Fruit fly (Drosophila melanogaster) whole organism, embryonic: ENCODE results near the gene zye.

ENCODE experiments used
- Adf1 ChIP-seq: fragments of 200-800 bp; sonication (Bioruptor generic); IDR thresholded peaks from 2 replicates; pipeline ENCODE4 v1.3.6; 2022; ENCODE audit warnings: missing biosample characterization, missing genetic modification characterization
- BtbVII ChIP-seq: fragments of 200-800 bp; sonication (Bioruptor generic); optimal IDR thresholded peaks from 3 replicates; lab custom pipeline; 2017; ENCODE audit warnings: missing biosample characterization, mild to moderate bottlenecking, missing genetic modification characterization
- C15 ChIP-seq: fragments of 200-800 bp; sonication (Bioruptor generic); IDR thresholded peaks from 3 replicates; pipeline ENCODE4 v1.3.6; 2022; ENCODE audit warnings: missing biosample characterization, missing genetic modification characterization
- CG10462 ChIP-seq: fragments of 200-800 bp; sonication (Bioruptor generic); optimal IDR thresholded peaks from 2 replicates; lab custom pipeline; 2016; ENCODE audit warnings: missing biosample characterization, missing genetic modification characterization
- CG11085 ChIP-seq: fragments of 200-800 bp; sonication (Bioruptor generic); IDR thresholded peaks from 2 replicates; pipeline ENCODE4 v1.3.6; 2022; ENCODE audit warnings: missing biosample characterization, missing genetic modification characterization
- CG11504 ChIP-seq: fragments of 200-800 bp; sonication (Bioruptor generic); optimal IDR thresholded peaks from 3 replicates; lab custom pipeline; 2019; ENCODE audit warnings: missing biosample characterization, mild to moderate bottlenecking, missing genetic modification characterization, moderate library complexity
- CG12155 ChIP-seq: fragments of 200-800 bp; sonication (Bioruptor generic); optimal IDR thresholded peaks from 3 replicates; lab custom pipeline; 2016; ENCODE audit warnings: missing biosample characterization, missing genetic modification characterization
- CG12744 ChIP-seq: fragments of 200-800 bp; sonication (Bioruptor generic); optimal IDR thresholded peaks from 2 replicates; lab custom pipeline; 2016; ENCODE audit warnings: missing biosample characterization, missing genetic modification characterization
- CG13775 ChIP-seq: fragments of 200-800 bp; sonication (Bioruptor generic); optimal IDR thresholded peaks from 3 replicates; lab custom pipeline; 2017; ENCODE audit warnings: missing biosample characterization, mild to moderate bottlenecking, missing genetic modification characterization
- CG15479 ChIP-seq: fragments of 200-800 bp; sonication (Bioruptor generic); optimal IDR thresholded peaks from 3 replicates; lab custom pipeline; 2019; ENCODE audit warnings: missing biosample characterization, mild to moderate bottlenecking, missing genetic modification characterization, moderate library complexity
- CG17568 ChIP-seq: fragments of 200-800 bp; sonication (Bioruptor generic); optimal IDR thresholded peaks from 2 replicates; lab custom pipeline; 2018; ENCODE audit warnings: missing biosample characterization, mild to moderate bottlenecking, missing genetic modification characterization, moderate library complexity
- CG18619 ChIP-seq: fragments of 200-800 bp; sonication (Bioruptor generic); optimal IDR thresholded peaks from 3 replicates; lab custom pipeline; 2017; ENCODE audit warnings: missing biosample characterization, mild to moderate bottlenecking, missing genetic modification characterization
- CG2199 ChIP-seq: fragments of 200-800 bp; sonication (Bioruptor generic); IDR thresholded peaks from 3 replicates; pipeline ENCODE4 v1.3.6; 2022; ENCODE audit warnings: missing biosample characterization, missing genetic modification characterization
- CG42726 ChIP-seq: fragments of 200-800 bp; sonication (Bioruptor generic); IDR thresholded peaks from 2 replicates; pipeline ENCODE4 v1.3.6; 2022; ENCODE audit warnings: missing biosample characterization, missing genetic modification characterization; ENCODE audit not compliant: partially characterized antibody
- CG4730 ChIP-seq: fragments of 200-800 bp; sonication (Bioruptor generic); IDR thresholded peaks from 2 replicates; pipeline ENCODE4 v1.3.6; 2022; ENCODE audit warnings: missing biosample characterization, missing genetic modification characterization
- CG5953 ChIP-seq: fragments of 200-800 bp; sonication (Bioruptor generic); IDR thresholded peaks from 2 replicates; pipeline ENCODE4 v1.3.6; 2022; ENCODE audit warnings: missing biosample characterization, missing genetic modification characterization
- CG6765 ChIP-seq: fragments of 200-800 bp; sonication (Bioruptor generic); optimal IDR thresholded peaks from 3 replicates; lab custom pipeline; 2017; ENCODE audit warnings: missing biosample characterization, mild to moderate bottlenecking, missing genetic modification characterization
- CG8944 ChIP-seq: fragments of 200-800 bp; sonication (Bioruptor generic); optimal IDR thresholded peaks from 3 replicates; lab custom pipeline; 2016; ENCODE audit warnings: missing biosample characterization, missing genetic modification characterization
- CG9215 ChIP-seq: fragments of 200-800 bp; sonication (Bioruptor generic); IDR thresholded peaks from 2 replicates; pipeline ENCODE4 v1.3.6; 2022; ENCODE audit warnings: missing biosample characterization, missing genetic modification characterization
- CTCF ChIP-seq: fragments of 200-800 bp; sonication (Bioruptor generic); optimal IDR thresholded peaks from 2 replicates; lab custom pipeline; 2017; ENCODE audit warnings: missing biosample characterization, mild to moderate bottlenecking, missing genetic modification characterization, moderate library complexity
- Dll ChIP-seq: fragments of 200-800 bp; sonication (Bioruptor generic); IDR thresholded peaks from 4 replicates; pipeline ENCODE4 v1.3.6; 2022; ENCODE audit warnings: missing biosample characterization, missing genetic modification characterization; ENCODE audit not compliant: partially characterized antibody
- Doc3 ChIP-seq: fragments of 200-800 bp; sonication (Bioruptor generic); IDR thresholded peaks from 3 replicates; pipeline ENCODE4 v1.3.6; 2022; ENCODE audit warnings: missing biosample characterization, missing genetic modification characterization; ENCODE audit not compliant: partially characterized antibody
- E2f2 ChIP-seq: fragments of 200-800 bp; sonication (Bioruptor generic); IDR thresholded peaks from 2 replicates; pipeline ENCODE4 v1.3.6; 2022; ENCODE audit warnings: missing biosample characterization, missing genetic modification characterization
- H15 ChIP-seq: fragments of 200-800 bp; sonication (Bioruptor generic); IDR thresholded peaks from 3 replicates; pipeline ENCODE4 v1.3.6; 2022; ENCODE audit warnings: missing biosample characterization, missing genetic modification characterization
- Myb ChIP-seq: fragments of 200-800 bp; sonication (Bioruptor generic); optimal IDR thresholded peaks from 2 replicates; lab custom pipeline; 2016; ENCODE audit warnings: missing biosample characterization, missing genetic modification characterization
- Side ChIP-seq: fragments of 200-800 bp; sonication (Bioruptor generic); optimal IDR thresholded peaks from 2 replicates; lab custom pipeline; 2016; ENCODE audit warnings: missing biosample characterization, missing genetic modification characterization
- TFAM ChIP-seq: fragments of 200-800 bp; sonication (Bioruptor generic); optimal IDR thresholded peaks from 2 replicates; lab custom pipeline; 2017; ENCODE audit warnings: missing biosample characterization, missing genetic modification characterization, inconsistent platforms
- Xrp1 ChIP-seq: fragments of 200-800 bp; sonication (Bioruptor generic); IDR thresholded peaks from 2 replicates; pipeline ENCODE4 v1.3.6; 2022; ENCODE audit warnings: missing biosample characterization, missing genetic modification characterization
- ato ChIP-seq: fragments of 200-800 bp; sonication (Bioruptor generic); IDR thresholded peaks from 2 replicates; pipeline ENCODE4 v1.3.6; 2022; ENCODE audit warnings: missing biosample characterization, missing genetic modification characterization; ENCODE audit not compliant: partially characterized antibody
- cas ChIP-seq: fragments of 200-800 bp; sonication (Bioruptor generic); IDR thresholded peaks from 2 replicates; pipeline ENCODE4 v1.3.6; 2022; ENCODE audit warnings: missing biosample characterization, missing genetic modification characterization
- caup ChIP-seq: fragments of 200-800 bp; sonication (Bioruptor generic); optimal IDR thresholded peaks from 3 replicates; lab custom pipeline; 2017; ENCODE audit warnings: missing biosample characterization, mild to moderate bottlenecking, missing genetic modification characterization, moderate library complexity; ENCODE audit not compliant: severe bottlenecking
- chn ChIP-seq: fragments of 200-800 bp; sonication (Bioruptor generic); optimal IDR thresholded peaks from 2 replicates; lab custom pipeline; 2016; ENCODE audit warnings: missing biosample characterization, missing genetic modification characterization
- crc ChIP-seq: fragments of 200-800 bp; sonication (Bioruptor generic); optimal IDR thresholded peaks from 2 replicates; lab custom pipeline; 2016; ENCODE audit warnings: missing biosample characterization, missing genetic modification characterization
- dan ChIP-seq: fragments of 200-800 bp; sonication (Bioruptor generic); IDR thresholded peaks from 2 replicates; pipeline ENCODE4 v1.3.6; 2022; ENCODE audit warnings: missing biosample characterization, missing genetic modification characterization
- disco-r ChIP-seq: fragments of 200-800 bp; sonication (Bioruptor generic); optimal IDR thresholded peaks from 2 replicates; lab custom pipeline; 2016; ENCODE audit warnings: missing biosample characterization, missing genetic modification characterization
- gce ChIP-seq: fragments of 200-800 bp; sonication (Bioruptor generic); IDR thresholded peaks from 3 replicates; pipeline ENCODE4 v1.3.6; 2022; ENCODE audit warnings: missing biosample characterization, missing genetic modification characterization
- grau ChIP-seq: fragments of 200-800 bp; optimal IDR thresholded peaks from 3 replicates; lab custom pipeline; 2019; ENCODE audit warnings: missing biosample characterization, mild to moderate bottlenecking, missing genetic modification characterization, moderate library complexity
- grn ChIP-seq: fragments of 200-800 bp; sonication (Bioruptor generic); optimal IDR thresholded peaks from 3 replicates; lab custom pipeline; 2017; ENCODE audit warnings: missing biosample characterization, missing genetic modification characterization
- gro ChIP-seq: fragments of 200-800 bp; sonication (Bioruptor generic); optimal IDR thresholded peaks from 2 replicates; lab custom pipeline; 2016; ENCODE audit warnings: missing biosample characterization, missing genetic modification characterization
- her ChIP-seq: fragments of 200-800 bp; sonication (Bioruptor generic); optimal IDR thresholded peaks from 2 replicates; lab custom pipeline; 2016; ENCODE audit warnings: missing biosample characterization, missing genetic modification characterization
- klu ChIP-seq: fragments of 200-800 bp; sonication (Bioruptor generic); IDR thresholded peaks from 2 replicates; pipeline ENCODE4 v1.3.6; 2022; ENCODE audit warnings: missing biosample characterization, missing genetic modification characterization
- lbe ChIP-seq: fragments of 200-800 bp; sonication (Bioruptor generic); optimal IDR thresholded peaks from 2 replicates; lab custom pipeline; 2016; ENCODE audit warnings: missing biosample characterization, mild to moderate bottlenecking, missing genetic modification characterization
- nmo ChIP-seq: fragments of 200-800 bp; sonication (Bioruptor generic); optimal IDR thresholded peaks from 2 replicates; lab custom pipeline; 2018; ENCODE audit warnings: missing biosample characterization, mild to moderate bottlenecking, missing genetic modification characterization, moderate library complexity
- ranshi ChIP-seq: fragments of 200-800 bp; sonication (Bioruptor generic); IDR thresholded peaks from 2 replicates; pipeline ENCODE4 v1.3.6; 2022; ENCODE audit warnings: missing biosample characterization, missing genetic modification characterization
- salm ChIP-seq: fragments of 200-800 bp; sonication (Bioruptor generic); optimal IDR thresholded peaks from 2 replicates; lab custom pipeline; 2018; ENCODE audit warnings: missing biosample characterization, mild to moderate bottlenecking, missing genetic modification characterization
- schlank ChIP-seq: fragments of 200-800 bp; sonication (Bioruptor generic); optimal IDR thresholded peaks from 2 replicates; lab custom pipeline; 2018; ENCODE audit warnings: missing biosample characterization, mild to moderate bottlenecking, missing genetic modification characterization
- scrt ChIP-seq: fragments of 200-800 bp; sonication (Bioruptor generic); optimal IDR thresholded peaks from 2 replicates; lab custom pipeline; 2018; ENCODE audit warnings: missing biosample characterization, mild to moderate bottlenecking, missing genetic modification characterization, moderate library complexity
- sr ChIP-seq: fragments of 200-800 bp; sonication (Bioruptor generic); IDR thresholded peaks from 3 replicates; pipeline ENCODE4 v1.3.6; 2022; ENCODE audit warnings: missing biosample characterization, missing genetic modification characterization
- tio ChIP-seq: fragments of 200-800 bp; sonication (Bioruptor generic); optimal IDR thresholded peaks from 2 replicates; lab custom pipeline; 2017; ENCODE audit warnings: missing biosample characterization, missing genetic modification characterization, inconsistent platforms
- tup ChIP-seq: fragments of 200-800 bp; sonication (Bioruptor generic); optimal IDR thresholded peaks from 2 replicates; lab custom pipeline; 2016; ENCODE audit warnings: missing biosample characterization, mild to moderate bottlenecking, missing genetic modification characterization, moderate library complexity
- zf30C ChIP-seq: fragments of 200-800 bp; sonication (Bioruptor generic); optimal IDR thresholded peaks from 3 replicates; lab custom pipeline; 2018; ENCODE audit warnings: missing biosample characterization, mild to moderate bottlenecking, missing genetic modification characterization
- zfh2 ChIP-seq: fragments of 200-800 bp; sonication (Bioruptor generic); optimal IDR thresholded peaks from 2 replicates; lab custom pipeline; 2016; ENCODE audit warnings: missing biosample characterization, missing genetic modification characterization

The zye gene

dm6 chr3L:20470991-20471498 lies 57.6 kb downstream of the zye start (continued):
- TF ChIP-seq dan (GFP tag; lab: Robert Waterston, UW): no peak
- TF ChIP-seq gro (GFP tag; lab: Kevin White, UChicago): no peak
- TF ChIP-seq Myb (GFP tag; lab: Kevin White, UChicago): no peak
- peak; percentile 43; the same call in 1 of the 2 replicates for TF ChIP-seq ranshi (GFP tag; lab: Robert Waterston, UW)
- TF ChIP-seq zf30C (GFP tag; lab: Kevin White, UChicago): peak; percentile 77
- peak; percentile 53; the same call in 1 of the 2 replicates for TF ChIP-seq Xrp1 (GFP tag; lab: Robert Waterston, UW)
- TF ChIP-seq CG18619 (GFP tag; lab: Kevin White, UChicago): no peak
- no peak for TF ChIP-seq cas (GFP tag; lab: Robert Waterston, UW)
- TF ChIP-seq lbe (GFP tag; lab: Kevin White, UChicago): no peak
- no peak for TF ChIP-seq CG9215 (GFP tag; lab: Robert Waterston, UW)
- TF ChIP-seq salm (tag; lab: Kevin White, UChicago): peak; percentile 32
- TF ChIP-seq grau (tag; lab: Kevin White, UChicago): peak; percentile 16
- TF ChIP-seq CG11085 (GFP tag; lab: Robert Waterston, UW): no peak
- TF ChIP-seq crc (GFP tag; lab: Kevin White, UChicago): no peak
- no peak for TF ChIP-seq CTCF
- TF ChIP-seq Doc3 (GFP tag; lab: Robert Waterston, UW): no peak
- no peak for TF ChIP-seq zfh2
- TF ChIP-seq BtbVII (GFP tag; lab: Kevin White, UChicago): peak; percentile 58
- no peak for TF ChIP-seq tup
- TF ChIP-seq Dll: no peak
- TF ChIP-seq CG8944 (GFP tag; lab: Kevin White, UChicago): no peak
- no peak for TF ChIP-seq C15 (GFP tag; lab: Robert Waterston, UW)
- peak; percentile 77 for TF ChIP-seq CG11504 (tag; lab: Kevin White, UChicago)
- no peak for TF ChIP-seq CG12155 (GFP tag; lab: Kevin White, UChicago)
- peak; percentile 39; the same call in 1 of the 2 replicates for TF ChIP-seq E2f2
- peak; percentile 34 for TF ChIP-seq CG13775 (GFP tag; lab: Kevin White, UChicago)
- no peak for TF ChIP-seq schlank (tag; lab: Kevin White, UChicago)
- peak; percentile 83 for TF ChIP-seq grn (GFP tag; lab: Kevin White, UChicago)
- peak; percentile 85; the same call in 1 of the 3 replicates for TF ChIP-seq CG2199
- peak; percentile 15 for TF ChIP-seq her (GFP tag; lab: Kevin White, UChicago)
- TF ChIP-seq CG12744 (GFP tag; lab: Kevin White, UChicago): no peak
- peak; percentile 23 for TF ChIP-seq nmo (GFP tag; lab: Kevin White, UChicago)
- no peak for TF ChIP-seq CG42726 (GFP tag; lab: Robert Waterston, UW)
- TF ChIP-seq Adf1 (GFP tag; lab: Robert Waterston, UW): no peak
- no peak for TF ChIP-seq CG10462
- 0 out of 2 replicates have a peak, but pooled peaks have one; percentile 19 for TF ChIP-seq CG4730 (GFP tag; lab: Robert Waterston, UW)
- no peak for TF ChIP-seq CG5953 (GFP tag; lab: Robert Waterston, UW)
- no peak for TF ChIP-seq ato
- TF ChIP-seq caup: peak; percentile 18
- no peak for TF ChIP-seq CG15479 (GFP tag; lab: Kevin White, UChicago)
- no peak for TF ChIP-seq klu (GFP tag; lab: Robert Waterston, UW)
- TF ChIP-seq gce (GFP tag; lab: Robert Waterston, UW): peak; percentile 59; the same call in 1 of the 3 replicates
- peak; percentile 34 for TF ChIP-seq CG17568 (GFP tag; lab: Kevin White, UChicago)
- no peak for TF ChIP-seq chn
- TF ChIP-seq H15 (GFP tag; lab: Robert Waterston, UW): no peak
- peak; percentile 3 for TF ChIP-seq tio (GFP tag; lab: Kevin White, UChicago)
- peak; percentile 13 for TF ChIP-seq scrt (GFP tag; lab: Kevin White, UChicago)
- TF ChIP-seq Side: no peak
- TF ChIP-seq sr (GFP tag; lab: Robert Waterston, UW): peak; percentile 62; the same call in 2 of the 3 replicates
- no peak for TF ChIP-seq TFAM (GFP tag; lab: Kevin White, UChicago)
- no peak for TF ChIP-seq disco-r (GFP tag; lab: Kevin White, UChicago)
- TF ChIP-seq CG6765 (GFP tag; lab: Kevin White, UChicago): no peak
